Worm (Caenorhabditis elegans) whole organism, L4 larva: ENCODE data around the gene hrg-1.

Experiments
- F26F4.8 ChIP-seq: fragments of 200-800 bp; sonication (Bioruptor generic); conservative IDR thresholded peaks from 2 replicates; pipeline ENCODE4 v1.3.6; 2022; ENCODE audit warnings: missing genetic modification characterization, missing compliant biosample characterization
- F44E2.7 ChIP-seq: fragments of 200-800 bp; sonication (Bioruptor generic); IDR thresholded peaks from 2 replicates; pipeline ENCODE4 v2.1.2; 2022; ENCODE audit warnings: missing genetic modification characterization, missing compliant biosample characterization
- T26A8.4 ChIP-seq: fragments of 200-800 bp; sonication (Bioruptor generic); IDR thresholded peaks from 2 replicates; pipeline ENCODE4 v1.3.6; 2022; ENCODE audit warnings: missing genetic modification characterization, missing compliant biosample characterization
- Y105C5A.15 ChIP-seq: fragments of 200-800 bp; sonication (Bioruptor generic); IDR thresholded peaks from 2 replicates; pipeline ENCODE4 v1.3.6; 2022; ENCODE audit warnings: missing genetic modification characterization, missing compliant biosample characterization
- Y48G9A.11 ChIP-seq: fragments of 200-800 bp; sonication (Bioruptor generic); IDR thresholded peaks from 2 replicates; pipeline ENCODE4 v1.3.6; 2022; ENCODE audit warnings: missing genetic modification reagents, missing genetic modification characterization, missing compliant biosample characterization
- Y75B8A.6 ChIP-seq: fragments of 200-800 bp; sonication (Bioruptor generic); IDR thresholded peaks from 2 replicates; pipeline ENCODE4 v1.3.6; 2022; ENCODE audit warnings: missing genetic modification reagents, missing genetic modification characterization, missing compliant biosample characterization
- arid-1 ChIP-seq: fragments of 200-800 bp; sonication (Bioruptor generic); conservative IDR thresholded peaks from 2 replicates; pipeline ENCODE4 v1.3.6; 2022; ENCODE audit warnings: missing genetic modification reagents, missing genetic modification characterization, missing compliant biosample characterization
- ceh-20 ChIP-seq: fragments of 200-800 bp; sonication (Bioruptor generic); IDR thresholded peaks from 2 replicates; pipeline ENCODE4 v1.3.6; 2022; ENCODE audit warnings: missing genetic modification reagents, missing genetic modification characterization, missing compliant biosample characterization
- ceh-28 ChIP-seq: fragments of 150-350 bp; optimal IDR thresholded peaks from 2 replicates; lab custom pipeline; 2014; ENCODE audit warnings: missing biosample characterization, missing genetic modification reagents, missing genetic modification characterization
- ctbp-1 ChIP-seq: fragments of 200-800 bp; sonication (Bioruptor generic); IDR thresholded peaks from 2 replicates; pipeline ENCODE4 v1.3.6; 2022; ENCODE audit warnings: missing genetic modification reagents, missing genetic modification characterization, missing compliant biosample characterization
- daf-16 ChIP-seq, 3 experiments: sonication (generic microtip); optimal IDR thresholded peaks; 2 replicates each; lab custom pipeline; 2016 to 2017; ENCODE audit warnings: missing genetic modification characterization in 3 of 3, missing genetic modification reagents in 3 of 3, mild to moderate bottlenecking in 2 of 3, missing compliant biosample characterization in 2 of 3, missing biosample characterization in 1 of 3, moderate library complexity in 1 of 3
- dmd-6 ChIP-seq: fragments of 200-800 bp; sonication (Bioruptor generic); IDR thresholded peaks from 2 replicates; pipeline ENCODE4 v1.3.6; 2022; ENCODE audit warnings: missing genetic modification reagents, missing genetic modification characterization, missing compliant biosample characterization
- dmd-8 ChIP-seq: fragments of 200-800 bp; sonication (Bioruptor generic); IDR thresholded peaks from 2 replicates; pipeline ENCODE4 v1.3.6; 2022; ENCODE audit warnings: missing genetic modification characterization, missing compliant biosample characterization
- dmd-9 ChIP-seq: fragments of 200-800 bp; sonication (Bioruptor generic); IDR thresholded peaks from 2 replicates; pipeline ENCODE4 v1.3.6; 2022; ENCODE audit warnings: missing genetic modification reagents, missing genetic modification characterization, missing compliant biosample characterization
- duxl-1 ChIP-seq: sonication (generic microtip); optimal IDR thresholded peaks from 2 replicates; lab custom pipeline; 2016; ENCODE audit warnings: mild to moderate bottlenecking, missing genetic modification characterization, moderate library complexity, missing compliant biosample characterization; ENCODE audit not compliant: poor library complexity
- egl-43 ChIP-seq: fragments of 200-800 bp; sonication (Bioruptor generic); IDR thresholded peaks from 2 replicates; pipeline ENCODE4 v1.3.6; 2022; ENCODE audit warnings: missing genetic modification reagents, missing genetic modification characterization, missing compliant biosample characterization
- hif-1 ChIP-seq, 2 experiments: sonication (generic microtip); optimal IDR thresholded peaks; 2 replicates each; lab custom pipeline; 2016 to 2017; ENCODE audit warnings: missing compliant biosample characterization in 2 of 2, missing genetic modification characterization in 2 of 2, missing genetic modification reagents in 2 of 2, missing genotype in 2 of 2, mild to moderate bottlenecking in 1 of 2
- hlh-30 ChIP-seq: sonication (generic microtip); optimal IDR thresholded peaks from 2 replicates; lab custom pipeline; 2017; ENCODE audit warnings: antibody characterized with exemption, mild to moderate bottlenecking, missing genetic modification characterization, missing compliant biosample characterization; ENCODE audit not compliant: insufficient read depth
- hmg-1.1 ChIP-seq: fragments of 200-800 bp; sonication (Bioruptor generic); IDR thresholded peaks from 2 replicates; pipeline ENCODE4 v1.3.6; 2022; ENCODE audit warnings: missing genetic modification reagents, missing genetic modification characterization, missing compliant biosample characterization
- lim-7 ChIP-seq: fragments of 200-800 bp; sonication (Bioruptor generic); IDR thresholded peaks from 2 replicates; pipeline ENCODE4 v1.3.6; 2022; ENCODE audit warnings: missing genetic modification characterization, missing compliant biosample characterization
- lin-1 ChIP-seq: fragments of 200-800 bp; sonication (Bioruptor generic); IDR thresholded peaks from 2 replicates; pipeline ENCODE4 v1.3.6; 2022; ENCODE audit warnings: missing genetic modification reagents, missing genetic modification characterization, missing compliant biosample characterization
- lin-13 ChIP-seq: fragments of 150-350 bp; optimal IDR thresholded peaks from 2 replicates; lab custom pipeline; 2014; ENCODE audit warnings: missing biosample characterization, missing genetic modification reagents, missing genetic modification characterization
- lin-29 ChIP-seq: fragments of 200-800 bp; sonication (Bioruptor generic); IDR thresholded peaks from 2 replicates; pipeline ENCODE4 v1.3.6; 2022; ENCODE audit warnings: missing genetic modification reagents, missing genetic modification characterization, missing compliant biosample characterization
- lin-38 ChIP-seq: fragments of 200-800 bp; sonication (Bioruptor generic); IDR thresholded peaks from 2 replicates; pipeline ENCODE4 v1.3.6; 2022; ENCODE audit warnings: missing genetic modification reagents, missing genetic modification characterization, missing compliant biosample characterization
- lir-3 ChIP-seq: sonication (generic microtip); optimal IDR thresholded peaks from 2 replicates; lab custom pipeline; 2016; ENCODE audit warnings: mild to moderate bottlenecking, missing genetic modification characterization, missing compliant biosample characterization
- madf-5 ChIP-seq, 2 experiments: fragments of 200-800 bp; sonication (Bioruptor generic); IDR thresholded peaks; 2 replicates each; pipeline ENCODE4 v1.3.6; 2022; ENCODE audit warnings: missing compliant biosample characterization in 2 of 2, missing genetic modification characterization in 2 of 2
- madf-9 ChIP-seq: fragments of 200-800 bp; sonication (Bioruptor generic); conservative IDR thresholded peaks from 2 replicates; pipeline ENCODE4 v1.3.6; 2022; ENCODE audit warnings: missing genetic modification reagents, missing genetic modification characterization, missing compliant biosample characterization
- mdl-1 ChIP-seq, 2 experiments: fragments of 150-350 bp in 1 of 2; sonication (generic microtip) in 1 of 2; optimal IDR thresholded peaks; 2 replicates each; lab custom pipeline; 2014 to 2017; ENCODE audit warnings: missing biosample characterization in 2 of 2, missing genetic modification characterization in 2 of 2
- mdt-29 ChIP-seq: fragments of 200-800 bp; sonication (Bioruptor generic); IDR thresholded peaks from 2 replicates; pipeline ENCODE4 v1.3.6; 2022; ENCODE audit warnings: missing genetic modification reagents, missing genetic modification characterization, missing compliant biosample characterization
- mep-1 ChIP-seq: fragments of 150-350 bp; sonication (generic microtip); optimal IDR thresholded peaks from 3 replicates; lab custom pipeline; 2014; ENCODE audit warnings: missing biosample characterization, missing genetic modification characterization
- mxl-2 ChIP-seq: fragments of 200-800 bp; sonication (Bioruptor generic); conservative IDR thresholded peaks from 2 replicates; pipeline ENCODE4 v1.3.6; 2022; ENCODE audit warnings: missing genetic modification reagents, missing genetic modification characterization, missing compliant biosample characterization
- nhr-237 ChIP-seq: sonication (generic microtip); optimal IDR thresholded peaks from 2 replicates; lab custom pipeline; 2017; ENCODE audit warnings: missing biosample characterization, missing genetic modification characterization
- nhr-28 ChIP-seq: fragments of 150-350 bp; optimal IDR thresholded peaks from 2 replicates; lab custom pipeline; 2014; ENCODE audit warnings: missing biosample characterization, missing genetic modification characterization
- nhr-41 ChIP-seq: fragments of 200-800 bp; sonication (Bioruptor generic); IDR thresholded peaks from 2 replicates; pipeline ENCODE4 v1.3.6; 2022; ENCODE audit warnings: missing genetic modification reagents, missing genetic modification characterization, missing compliant biosample characterization
- nhr-42 ChIP-seq: fragments of 200-800 bp; sonication (Bioruptor generic); IDR thresholded peaks from 2 replicates; pipeline ENCODE4 v1.3.6; 2022; ENCODE audit warnings: missing genetic modification characterization, missing compliant biosample characterization
- nhr-48 ChIP-seq: sonication (generic microtip); optimal IDR thresholded peaks from 2 replicates; lab custom pipeline; 2016; ENCODE audit warnings: mild to moderate bottlenecking, missing genetic modification characterization, missing compliant biosample characterization
- php-3 ChIP-seq: fragments of 200-800 bp; sonication (Bioruptor generic); IDR thresholded peaks from 2 replicates; pipeline ENCODE4 v1.3.6; 2022; ENCODE audit warnings: missing genetic modification reagents, missing genetic modification characterization, missing compliant biosample characterization
- saeg-2 ChIP-seq: fragments of 200-800 bp; sonication (Bioruptor generic); IDR thresholded peaks from 2 replicates; pipeline ENCODE4 v1.3.6; 2022; ENCODE audit warnings: missing genetic modification reagents, missing genetic modification characterization, missing compliant biosample characterization
- skn-1 ChIP-seq: fragments of 150-350 bp; optimal IDR thresholded peaks from 2 replicates; lab custom pipeline; 2014; ENCODE audit warnings: missing biosample characterization, missing genetic modification characterization
- snpc-4 ChIP-seq: fragments of 150-350 bp; optimal IDR thresholded peaks from 2 replicates; lab custom pipeline; 2014; ENCODE audit warnings: missing biosample characterization, missing genetic modification characterization
- tag-97 ChIP-seq: fragments of 200-800 bp; sonication (Bioruptor generic); IDR thresholded peaks from 2 replicates; pipeline ENCODE4 v1.3.6; 2022; ENCODE audit warnings: missing genetic modification characterization, missing compliant biosample characterization
- tra-1 ChIP-seq: fragments of 200-800 bp; sonication (Bioruptor generic); IDR thresholded peaks from 2 replicates; pipeline ENCODE4 v1.3.6; 2022; ENCODE audit warnings: missing genetic modification reagents, missing genetic modification characterization, missing compliant biosample characterization
- unc-130 ChIP-seq: sonication (generic microtip); optimal IDR thresholded peaks from 2 replicates; lab custom pipeline; 2016; ENCODE audit warnings: missing genetic modification reagents, missing genetic modification characterization, missing compliant biosample characterization
- unc-39 ChIP-seq: sonication (generic microtip); optimal IDR thresholded peaks from 2 replicates; lab custom pipeline; 2017; ENCODE audit warnings: missing biosample characterization, missing genetic modification characterization
- vab-7 ChIP-seq: fragments of 200-800 bp; sonication (Bioruptor generic); IDR thresholded peaks from 2 replicates; pipeline ENCODE4 v1.3.6; 2022; ENCODE audit warnings: missing genetic modification reagents, missing genetic modification characterization, missing compliant biosample characterization
- zip-11 ChIP-seq: fragments of 200-800 bp; sonication (Bioruptor generic); IDR thresholded peaks from 2 replicates; pipeline ENCODE4 v1.3.6; 2022; ENCODE audit warnings: missing genetic modification characterization, missing compliant biosample characterization

Gene hrg-1

ce11 chrX:3969980-3970403 is 46.0 kb downstream of the hrg-1 start (continued):
- peak; percentile 66 to 75 for TF ChIP-seq daf-16 (GFP tag; optimal IDR thresholded peaks at IDR 0.05; lab: Kevin White, UChicago)
- TF ChIP-seq daf-16 (tag; optimal IDR thresholded peaks at IDR 0.05; lab: Kevin White, UChicago) = peak; percentile 86
- peak; percentile 85 for TF ChIP-seq dmd-9 (GFP tag; lab: Robert Waterston, UW)
- peak; percentile 82 for TF ChIP-seq saeg-2 (GFP tag; lab: Robert Waterston, UW)

DNA sequence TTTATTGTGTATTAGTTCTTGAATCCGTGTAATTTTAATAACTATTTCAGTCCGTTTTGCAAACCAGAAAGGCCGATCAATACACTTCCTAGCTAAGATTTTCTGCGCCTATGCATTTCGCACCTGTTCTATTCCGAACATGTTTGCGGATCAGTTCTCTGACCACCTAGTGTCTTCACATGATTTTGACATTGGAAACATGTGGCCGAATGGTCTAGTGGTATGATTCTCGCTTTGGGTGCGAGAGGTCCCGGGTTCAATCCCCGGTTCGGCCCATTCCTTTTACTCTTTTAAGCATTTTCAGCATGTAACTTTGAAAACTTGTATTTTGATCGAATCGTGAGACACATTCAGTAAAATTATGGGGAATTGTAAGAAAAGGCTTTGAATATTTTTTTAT is 46.7 kb downstream of the hrg-1 start:
- TF ChIP-seq mxl-2 (GFP tag; lab: Robert Waterston, UW) (0 out of 2 replicates have a peak, but pooled peaks have one; percentile 45), lin-29 (GFP tag; lab: Robert Waterston, UW) (0 out of 2 replicates have a peak, but pooled peaks have one; percentile 53), F44E2.7 (GFP tag; lab: Robert Waterston, UW) (peak; percentile 73; the same call in 1 of the 2 replicates), tra-1 (GFP tag; lab: Robert Waterston, UW) (peak; percentile 68), Y105C5A.15 (GFP tag; lab: Robert Waterston, UW) (peak; percentile 77; the same call in 1 of the 2 replicates), nhr-41 (peak; percentile 27; the same call in 1 of the 2 replicates), hlh-30 (tag; lab: Kevin White, UChicago) (peak; percentile 64), zip-11 (GFP tag; lab: Robert Waterston, UW) (0 out of 2 replicates have a peak, but pooled peaks have one; percentile 14), nhr-48 (tag; lab: Kevin White, UChicago) (no peak), php-3 (GFP tag; lab: Robert Waterston, UW) (peak; percentile 61), nhr-237 (tag; lab: Kevin White, UChicago) (no peak), hif-1 (tag; optimal IDR thresholded peaks at IDR 0.05; lab: Kevin White, UChicago) (no peak), dmd-9 (GFP tag; lab: Robert Waterston, UW) (peak; percentile 67; the same call in 1 of the 2 replicates), skn-1 (tag; lab: Kevin White, UChicago) (no peak), mdl-1 (tag; optimal IDR thresholded peaks at IDR 0.05; lab: Kevin White, UChicago) (no peak), nhr-28 (no peak), lin-38 (GFP tag; lab: Robert Waterston, UW) (peak; percentile 68), lin-13 (peak; percentile 43), mep-1 (tag; lab: Kevin White, UChicago) (no peak), dmd-8 (GFP tag; lab: Robert Waterston, UW) (peak; percentile 94), duxl-1 (tag; lab: Kevin White, UChicago) (peak; percentile 32), mdt-29 (GFP tag; lab: Robert Waterston, UW) (peak; percentile 18; the same call in 1 of the 2 replicates), unc-130 (GFP tag; lab: Kevin White, UChicago) (no peak), T26A8.4 (peak; percentile 18), lim-7 (GFP tag; lab: Robert Waterston, UW) (peak; percentile 82), saeg-2 (GFP tag; lab: Robert Waterston, UW) (0 out of 2 replicates have a peak, but pooled peaks have one; percentile 33), egl-43 (GFP tag; lab: Robert Waterston, UW) (peak; percentile 88), madf-9 (0 out of 2 replicates have a peak, but pooled peaks have one; percentile 8), lir-3 (tag; lab: Kevin White, UChicago) (no peak), lin-1 (peak; percentile 54; the same call in 1 of the 2 replicates), ceh-20 (GFP tag; lab: Robert Waterston, UW) (0 out of 2 replicates have a peak, but pooled peaks have one; percentile 52), dmd-6 (GFP tag; lab: Robert Waterston, UW) (peak; percentile 29), madf-5 (GFP tag; IDR thresholded peaks at IDR 0.05; lab: Robert Waterston, UW) (peak; percentile 66 to 71; a peak in 1 of 4 replicates), nhr-42 (GFP tag; lab: Robert Waterston, UW) (peak; percentile 64), ceh-28 (tag; lab: Kevin White, UChicago) (no peak), arid-1 (GFP tag; lab: Robert Waterston, UW) (peak; percentile 59; the same call in 1 of the 2 replicates), unc-39 (tag; lab: Kevin White, UChicago) (no peak), hmg-1.1 (GFP tag; lab: Robert Waterston, UW) (peak; percentile 15), Y75B8A.6 (GFP tag; lab: Robert Waterston, UW) (peak; percentile 81), Y48G9A.11 (GFP tag; lab: Robert Waterston, UW) (peak; percentile 51), vab-7 (peak; percentile 41; the same call in 1 of the 2 replicates), F26F4.8 (peak; percentile 40; the same call in 1 of the 2 replicates), snpc-4 (tag; lab: Kevin White, UChicago) (no peak), tag-97 (no peak), ctbp-1 (GFP tag; lab: Robert Waterston, UW) (peak; percentile 54; the same call in 1 of the 2 replicates)
